Fruit fly (Drosophila melanogaster) whole organism, wandering third instar larva: Measurements from ENCODE around the gene Dic1.

Source experiments
- Abd-B ChIP-seq: fragments of >200 bp; optimal IDR thresholded peaks from 2 replicates; lab custom pipeline; 2017; ENCODE audit warnings: missing biosample characterization, missing genetic modification characterization
- CG32264 ChIP-seq: fragments of 200-800 bp; sonication (Bioruptor generic); optimal IDR thresholded peaks from 2 replicates; lab custom pipeline; 2016; ENCODE audit warnings: missing biosample characterization, missing genetic modification characterization
- CrebA ChIP-seq: fragments of 200-800 bp; sonication (Bioruptor generic); optimal IDR thresholded peaks from 2 replicates; lab custom pipeline; 2016; ENCODE audit warnings: missing biosample characterization, mild to moderate bottlenecking, missing genetic modification characterization, borderline replicate concordance
- Dfd ChIP-seq: fragments of >200 bp; optimal IDR thresholded peaks from 2 replicates; lab custom pipeline; 2017; ENCODE audit warnings: missing biosample characterization, missing genetic modification characterization
- Dif ChIP-seq: fragments of 200-275, 200-300 bp; sonication (Bioruptor generic); optimal IDR thresholded peaks from 2 replicates; lab custom pipeline; 2018; ENCODE audit warnings: missing biosample characterization, missing genetic modification characterization; ENCODE audit not compliant: partially characterized antibody
- GATAd ChIP-seq: sonication (Bioruptor generic); optimal IDR thresholded peaks from 2 replicates; lab custom pipeline; 2016; ENCODE audit warnings: missing biosample characterization, missing genetic modification characterization
- Hnf4 ChIP-seq: fragments of 200-800 bp; sonication (Bioruptor generic); optimal IDR thresholded peaks from 2 replicates; lab custom pipeline; 2016; ENCODE audit warnings: missing biosample characterization, mild to moderate bottlenecking, missing genetic modification characterization
- Hr78 ChIP-seq: fragments of >200 bp; optimal IDR thresholded peaks from 2 replicates; lab custom pipeline; 2017; ENCODE audit warnings: missing biosample characterization, missing genetic modification characterization
- Jra ChIP-seq: sonication (Bioruptor generic); optimal IDR thresholded peaks from 2 replicates; lab custom pipeline; 2016; ENCODE audit warnings: missing biosample characterization, missing genetic modification characterization
- Mio ChIP-seq: sonication (Bioruptor generic); optimal IDR thresholded peaks from 2 replicates; lab custom pipeline; 2016; ENCODE audit warnings: missing biosample characterization, missing genetic modification characterization
- OdsH ChIP-seq: fragments of 200-800 bp; sonication (Bioruptor generic); optimal IDR thresholded peaks from 2 replicates; lab custom pipeline; 2016; ENCODE audit warnings: missing biosample characterization, mild to moderate bottlenecking, missing genetic modification characterization
- Rel ChIP-seq, 2 experiments: fragments of 200-800 bp; sonication (Bioruptor generic) in 1 of 2; optimal IDR thresholded peaks; 2 replicates in 1 of 2; 3 replicates in 1 of 2; lab custom pipeline; 2016 to 2019; ENCODE audit warnings: mild to moderate bottlenecking in 2 of 2, missing biosample characterization in 2 of 2, missing genetic modification characterization in 2 of 2, moderate library complexity in 1 of 2
- Sp1 ChIP-seq: fragments of 200-800 bp; sonication (Bioruptor generic); optimal IDR thresholded peaks from 3 replicates; lab custom pipeline; 2019; ENCODE audit warnings: missing biosample characterization, mild to moderate bottlenecking, missing genetic modification characterization, moderate library complexity
- Vsx2 ChIP-seq: fragments of 200-300, 225-300 bp; sonication (Bioruptor generic); optimal IDR thresholded peaks from 2 replicates; lab custom pipeline; 2018; ENCODE audit warnings: missing biosample characterization, missing genetic modification characterization; ENCODE audit not compliant: partially characterized antibody
- br ChIP-seq: fragments of 200-800 bp; sonication (Bioruptor generic); optimal IDR thresholded peaks from 2 replicates; lab custom pipeline; 2016; ENCODE audit warnings: missing biosample characterization, missing genetic modification characterization
- brk ChIP-seq: fragments of 200-800 bp; sonication (Bioruptor generic); optimal IDR thresholded peaks from 2 replicates; lab custom pipeline; 2016; ENCODE audit warnings: missing biosample characterization, mild to moderate bottlenecking, missing genetic modification characterization
- dmrt93B ChIP-seq: fragments of 200-800 bp; sonication (Bioruptor generic); optimal IDR thresholded peaks from 2 replicates; lab custom pipeline; 2018; ENCODE audit warnings: missing biosample characterization, mild to moderate bottlenecking, missing genetic modification characterization
- dsf ChIP-seq: sonication (Bioruptor generic); optimal IDR thresholded peaks from 2 replicates; lab custom pipeline; 2016; ENCODE audit warnings: missing biosample characterization, missing genetic modification characterization, borderline replicate concordance
- foxo ChIP-seq, 2 experiments: fragments of 200-800 bp; sonication (Bioruptor generic); optimal IDR thresholded peaks; 2 replicates in 1 of 2; 3 replicates in 1 of 2; lab custom pipeline; 2016 to 2017; ENCODE audit warnings: missing biosample characterization in 2 of 2, missing genetic modification characterization in 2 of 2
- fru ChIP-seq: fragments of 200-800 bp; sonication (Bioruptor generic); optimal IDR thresholded peaks from 3 replicates; lab custom pipeline; 2016; ENCODE audit warnings: missing biosample characterization, mild to moderate bottlenecking, missing genetic modification characterization
- jim ChIP-seq: fragments of 175-275, 200-325 bp; sonication (Bioruptor generic); optimal IDR thresholded peaks from 2 replicates; lab custom pipeline; 2016; ENCODE audit warnings: missing biosample characterization, mild to moderate bottlenecking, missing genetic modification characterization
- lola ChIP-seq: fragments of >200 bp; optimal IDR thresholded peaks from 2 replicates; lab custom pipeline; 2017; ENCODE audit warnings: missing biosample characterization, missing genetic modification characterization
- pan ChIP-seq: fragments of >200 bp; optimal IDR thresholded peaks from 2 replicates; lab custom pipeline; 2017
- psq ChIP-seq: fragments of 200-800 bp; sonication (Bioruptor generic); optimal IDR thresholded peaks from 3 replicates; lab custom pipeline; 2017; ENCODE audit warnings: missing biosample characterization, mild to moderate bottlenecking, missing genetic modification characterization, moderate library complexity
- rgr ChIP-seq: fragments of 200-800 bp; sonication (Bioruptor generic); optimal IDR thresholded peaks from 3 replicates; lab custom pipeline; 2016; ENCODE audit warnings: missing biosample characterization, mild to moderate bottlenecking, missing genetic modification characterization
- sage ChIP-seq: fragments of 200-800 bp; sonication (Bioruptor generic); optimal IDR thresholded peaks from 2 replicates; lab custom pipeline; 2016; ENCODE audit warnings: missing biosample characterization, mild to moderate bottlenecking, missing genetic modification characterization
- sv ChIP-seq: fragments of 200-800 bp; sonication (Bioruptor generic); optimal IDR thresholded peaks from 3 replicates; lab custom pipeline; 2016; ENCODE audit warnings: missing biosample characterization, missing genetic modification characterization
- tai ChIP-seq: sonication (Bioruptor generic); optimal IDR thresholded peaks from 2 replicates; lab custom pipeline; 2016; ENCODE audit warnings: missing biosample characterization, missing genetic modification characterization
- usp ChIP-seq: fragments of >200 bp; optimal IDR thresholded peaks from 2 replicates; lab custom pipeline; 2017; ENCODE audit warnings: missing biosample characterization, missing genetic modification characterization
- woc ChIP-seq: sonication (Bioruptor generic); optimal IDR thresholded peaks from 2 replicates; lab custom pipeline; 2016; ENCODE audit warnings: missing biosample characterization, mild to moderate bottlenecking, missing genetic modification characterization

Gene Dic1

DNA sequence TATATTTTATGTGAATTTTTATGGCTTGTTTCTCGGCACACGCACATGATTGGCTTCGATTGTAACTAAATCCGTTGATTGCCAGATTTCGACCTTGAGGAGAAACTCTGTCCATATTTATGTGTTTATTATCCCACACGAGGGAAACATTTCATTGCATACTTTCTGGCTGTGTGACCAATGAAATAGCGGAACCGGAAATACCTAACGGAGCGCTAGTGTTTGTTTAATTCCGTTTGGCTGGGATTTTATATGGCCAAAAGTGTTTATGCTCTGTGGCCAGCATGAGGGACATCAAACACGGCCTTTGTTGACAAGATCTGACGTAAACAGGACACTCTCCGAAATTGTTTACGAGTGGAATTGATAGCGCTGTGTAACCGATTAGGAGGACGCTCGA, 44.9 kb upstream of the Dic1 start:
- no peak for TF ChIP-seq CG32264 (GFP tag; lab: Kevin White, UChicago)
- no peak for TF ChIP-seq Mio
- no peak for TF ChIP-seq CrebA (GFP tag; lab: Kevin White, UChicago)
- peak; percentile 35 for TF ChIP-seq rgr (GFP tag; lab: Kevin White, UChicago)

DNA sequence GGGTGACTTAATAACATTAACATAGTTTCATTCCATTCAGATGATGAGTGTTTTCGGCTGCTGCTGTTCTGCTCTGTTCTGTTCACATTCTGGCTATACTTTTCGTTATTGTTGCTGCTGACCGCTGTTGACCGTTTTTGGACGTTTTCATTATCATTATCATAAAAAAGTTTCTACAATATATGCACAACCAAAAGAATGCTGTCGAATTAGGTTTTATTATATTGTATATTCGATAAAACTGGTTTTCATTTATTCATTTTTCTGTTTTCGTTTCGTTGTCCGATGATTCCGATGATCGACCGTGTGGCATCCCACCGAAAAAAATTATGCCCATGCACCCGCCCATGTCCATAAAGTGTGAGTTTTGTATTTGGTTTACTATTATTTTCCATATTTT, 31.7 kb upstream of the Dic1 start:
- TF ChIP-seq Hnf4 (GFP tag; lab: Kevin White, UChicago) (no peak), br (GFP tag; lab: Kevin White, UChicago) (no peak)

DNA sequence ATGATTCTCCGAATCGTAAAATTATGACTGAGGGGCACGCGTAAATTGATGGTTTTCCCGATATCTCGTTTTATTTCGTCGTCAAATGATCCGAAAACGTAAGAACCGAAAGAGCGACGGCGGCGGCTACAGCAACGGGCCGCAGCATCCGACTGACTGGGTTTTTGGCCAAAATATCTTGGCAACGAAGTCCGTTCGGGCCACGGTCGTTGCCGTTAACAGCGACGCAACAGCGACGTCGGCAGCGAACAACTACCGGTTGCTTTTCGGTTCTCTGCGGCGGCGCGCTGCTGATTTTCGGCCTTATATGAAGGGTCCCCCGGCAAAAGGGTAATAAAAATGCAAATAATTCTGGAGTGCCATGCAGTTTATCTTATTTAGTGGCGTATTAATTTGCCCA, 30.7 kb upstream of the Dic1 start, which contains the start of gene PK2-R2:
Gene PK2-R2 (minus strand): TSS at position 160 of the 400 bp plus-strand sequence.
- TF ChIP-seq Jra (GFP tag; lab: Kevin White, UChicago), result no peak
- TF ChIP-seq Hr78 (GFP tag; lab: Kevin White, UChicago), result no peak
- TF ChIP-seq psq, result no peak
- no peak for TF ChIP-seq rgr (GFP tag; lab: Kevin White, UChicago)
- TF ChIP-seq Mio, result no peak
- no peak for TF ChIP-seq tai (GFP tag; lab: Kevin White, UChicago)
- no peak for TF ChIP-seq usp (GFP tag; lab: Kevin White, UChicago)
- no peak for TF ChIP-seq CG32264 (GFP tag; lab: Kevin White, UChicago)
- no peak for TF ChIP-seq fru
- TF ChIP-seq foxo (GFP tag; optimal IDR thresholded peaks at IDR 0.05; lab: Kevin White, UChicago), result no peak
- no peak for TF ChIP-seq dmrt93B (GFP tag; lab: Kevin White, UChicago)
- no peak for TF ChIP-seq jim (GFP tag; lab: Kevin White, UChicago)
- no peak for TF ChIP-seq sage (GFP tag; lab: Kevin White, UChicago)
- no peak for TF ChIP-seq sv (GFP tag; lab: Kevin White, UChicago)
- TF ChIP-seq brk (GFP tag; lab: Kevin White, UChicago), result no peak

DNA sequence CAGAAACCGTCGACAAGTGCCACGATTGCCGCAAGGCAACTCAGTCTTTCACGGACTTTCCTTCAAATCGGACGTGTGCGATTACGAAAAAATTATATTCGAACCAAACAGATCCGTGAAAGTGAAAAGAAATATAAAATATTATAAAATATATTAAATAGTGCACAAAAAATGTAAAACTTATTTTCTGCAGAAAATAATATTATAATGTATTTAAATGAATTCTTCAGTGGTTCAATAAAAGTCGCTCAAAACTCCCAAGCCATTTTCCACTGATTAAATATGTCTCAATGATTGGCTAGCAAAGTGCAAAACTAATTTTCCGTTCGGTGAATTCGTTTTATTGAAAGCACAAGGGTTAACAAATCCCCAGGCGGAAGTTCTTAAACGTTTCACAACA, 26.7 kb upstream of the Dic1 start, which contains the start of gene PK2-R1:
Gene PK2-R1 (plus strand): TSS at position 301 of the 400 bp plus-strand sequence.
- TF ChIP-seq lola (no peak), tai (GFP tag; lab: Kevin White, UChicago) (no peak), Mio (no peak), Vsx2 (GFP tag; lab: Kevin White, UChicago) (no peak), sv (GFP tag; lab: Kevin White, UChicago) (no peak), Dfd (GFP tag; lab: Kevin White, UChicago) (no peak), GATAd (GFP tag; lab: Kevin White, UChicago) (no peak), foxo (GFP tag; optimal IDR thresholded peaks at IDR 0.05; lab: Kevin White, UChicago) (no peak), Rel (GFP tag; optimal IDR thresholded peaks at IDR 0.05; lab: Kevin White, UChicago) (no peak), Rel (tag; optimal IDR thresholded peaks at IDR 0.05; lab: Kevin White, UChicago) (no peak), pan (lab: Kevin White, UChicago) (no peak), usp (GFP tag; lab: Kevin White, UChicago) (no peak), dsf (GFP tag; lab: Kevin White, UChicago) (no peak), Dif (GFP tag; lab: Kevin White, UChicago) (no peak), Hnf4 (GFP tag; lab: Kevin White, UChicago) (no peak), dmrt93B (GFP tag; lab: Kevin White, UChicago) (no peak), psq (no peak), CG32264 (GFP tag; lab: Kevin White, UChicago) (no peak), Hr78 (GFP tag; lab: Kevin White, UChicago) (no peak), OdsH (GFP tag; lab: Kevin White, UChicago) (no peak)

DNA sequence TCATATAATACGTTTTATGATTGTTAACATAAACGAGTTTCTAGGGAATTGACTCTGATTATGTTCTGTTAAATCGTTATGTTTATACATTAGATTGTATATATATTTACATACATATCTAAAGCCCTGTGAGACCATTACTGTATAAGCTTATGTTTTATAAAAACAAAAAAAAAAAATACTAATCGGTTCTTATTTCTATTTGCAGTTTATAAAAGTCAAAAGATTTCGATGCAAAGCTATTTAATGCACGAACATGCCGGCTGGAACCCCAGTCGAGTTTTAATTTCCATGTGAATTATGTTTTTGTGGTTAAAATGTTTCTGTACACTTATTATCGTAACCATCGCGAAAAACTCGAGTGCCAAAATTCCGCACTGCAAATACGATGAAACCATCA, 11.4 kb upstream of the Dic1 start, which contains the start of gene mthl12:
Gene mthl12 (plus strand): TSS at position 301 of the 400 bp plus-strand sequence.
- TF ChIP-seq woc (GFP tag; lab: Kevin White, UChicago), result no peak
- TF ChIP-seq dsf (GFP tag; lab: Kevin White, UChicago), result no peak
- no peak for TF ChIP-seq Sp1
- TF ChIP-seq Hr78 (GFP tag; lab: Kevin White, UChicago), result no peak
- no peak for TF ChIP-seq Vsx2 (GFP tag; lab: Kevin White, UChicago)
- no peak for TF ChIP-seq dmrt93B (GFP tag; lab: Kevin White, UChicago)
- TF ChIP-seq CG32264 (GFP tag; lab: Kevin White, UChicago), result no peak
- TF ChIP-seq CrebA (GFP tag; lab: Kevin White, UChicago), result no peak
- TF ChIP-seq Abd-B, result no peak
- TF ChIP-seq brk (GFP tag; lab: Kevin White, UChicago), result no peak
- no peak for TF ChIP-seq lola
- no peak for TF ChIP-seq psq
- TF ChIP-seq Dfd (GFP tag; lab: Kevin White, UChicago), result no peak
- TF ChIP-seq GATAd (GFP tag; lab: Kevin White, UChicago), result no peak
